Worm (Caenorhabditis elegans): Measurements from ENCODE around the gene F09C8.2.

DNA sequence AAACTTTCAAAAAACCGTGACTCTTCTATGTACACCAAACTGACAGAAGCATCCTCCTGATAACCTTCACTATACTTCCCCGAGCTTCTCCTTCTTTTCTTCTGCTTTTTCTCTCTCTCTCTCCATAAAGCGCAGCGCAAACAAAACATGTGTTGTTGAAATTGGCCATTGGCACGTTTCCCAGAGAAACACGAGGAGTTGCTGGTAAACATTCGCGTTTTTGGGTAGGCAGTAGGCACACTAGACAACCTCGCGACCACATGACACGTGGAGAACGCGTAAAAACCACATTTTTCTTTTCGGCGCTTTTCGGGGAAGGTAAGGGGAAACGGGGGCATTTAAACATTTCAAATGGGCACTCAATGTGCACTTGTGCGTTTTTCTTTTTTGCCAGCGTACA lies 15.8 kb downstream of the F09C8.2 start:
- TF ChIP-seq ama-1 (optimal IDR thresholded peaks at IDR 0.05), result no peak
- no peak for TF ChIP-seq ama-1 (GFP tag; optimal IDR thresholded peaks at IDR 0.05)
- no peak for TF ChIP-seq hlh-12 (tag; optimal IDR thresholded peaks at IDR 0.05)
- no peak for TF ChIP-seq nfya-2 (GFP tag; IDR thresholded peaks at IDR 0.05)
- no peak for TF ChIP-seq ceh-91 (GFP tag; IDR thresholded peaks at IDR 0.05)
- no peak for TF ChIP-seq Y53G8AR.9 (GFP tag; conservative IDR thresholded peaks at IDR 0.05)
- TF ChIP-seq B0261.1 (tag; optimal IDR thresholded peaks at IDR 0.05), result no peak

Measured in whole organism, young adult.